Worm (Caenorhabditis elegans): Measurements from ENCODE around the gene npp-18.

Gene npp-18

DNA sequence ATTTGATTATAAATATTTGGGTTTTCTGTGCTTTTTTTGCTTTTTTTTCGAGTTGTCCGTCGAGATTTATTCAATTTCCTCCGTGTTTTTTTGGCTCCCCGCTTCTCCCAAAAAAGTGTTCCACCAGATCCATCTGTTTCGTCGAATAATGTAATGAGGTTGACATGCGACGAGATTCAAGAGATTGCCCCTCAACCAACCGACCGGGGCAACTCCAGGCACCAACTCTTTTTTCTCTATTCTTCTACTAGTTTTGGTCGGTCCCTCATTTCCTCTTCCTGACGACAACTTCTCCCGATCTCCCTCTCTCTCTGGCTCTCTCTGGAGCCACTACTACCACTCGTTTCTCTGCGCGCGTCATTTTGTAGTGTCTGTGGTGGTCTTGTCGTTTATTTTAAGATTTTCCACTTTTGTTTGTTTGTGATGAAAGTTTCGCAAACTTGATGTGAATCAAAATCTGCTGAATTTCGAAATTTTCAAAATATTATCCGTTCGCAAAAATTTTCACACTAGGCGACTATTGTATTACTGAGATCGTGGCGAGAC lies 51.2 kb downstream of the npp-18 start (continued):
- TF ChIP-seq mdl-1 (tag; optimal IDR thresholded peaks at IDR 0.05) = no peak
- no peak for TF ChIP-seq pqm-1 (tag; optimal IDR thresholded peaks at IDR 0.05)
- TF ChIP-seq rnt-1 (tag; optimal IDR thresholded peaks at IDR 0.05) = no peak

All from whole organism, L1 larva.